Worm (Caenorhabditis elegans): Measurements from ENCODE around the gene W01D2.6.

DNA sequence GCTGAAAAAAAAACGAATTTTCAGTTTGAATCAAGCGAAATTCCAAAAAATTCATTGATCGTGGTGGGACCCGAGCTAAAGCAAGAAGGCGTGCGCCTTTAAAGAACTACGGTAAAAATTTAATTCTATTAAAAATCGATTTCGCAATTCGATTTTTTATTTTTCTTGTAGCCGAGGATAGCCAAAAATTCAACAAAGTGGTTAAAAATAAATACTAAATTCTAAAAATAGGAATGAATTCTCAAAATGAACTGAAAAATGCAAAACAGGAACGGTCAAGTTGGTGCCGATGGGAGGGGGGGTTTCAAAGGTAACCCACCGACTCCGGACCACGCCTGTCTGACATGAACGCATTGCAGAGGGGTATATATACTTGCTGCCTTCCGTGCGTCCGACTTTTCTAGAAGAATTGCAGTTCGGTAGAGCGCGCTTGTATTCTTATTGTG is 7.7 kb upstream of the W01D2.6 start:
- peak; percentile 97 for TF ChIP-seq snpc-4 (tag; optimal IDR thresholded peaks at IDR 0.05)
- no peak for TF ChIP-seq ztf-11 (tag; optimal IDR thresholded peaks at IDR 0.05)
- TF ChIP-seq lin-13 (GFP tag; optimal IDR thresholded peaks at IDR 0.05) = peak; percentile 33
- TF ChIP-seq zag-1 (tag; optimal IDR thresholded peaks at IDR 0.05) = no peak
- no peak for TF ChIP-seq Y55F3AM.14 (GFP tag; optimal IDR thresholded peaks at IDR 0.05)
- no peak for TF ChIP-seq R02D3.7 (tag; optimal IDR thresholded peaks at IDR 0.05)
- no peak for TF ChIP-seq nhr-237 (tag; optimal IDR thresholded peaks at IDR 0.05)
- no peak for TF ChIP-seq nhr-11 (tag; optimal IDR thresholded peaks at IDR 0.05)
- TF ChIP-seq nhr-10 (tag; optimal IDR thresholded peaks at IDR 0.05) = no peak
- TF ChIP-seq elt-3 (tag; optimal IDR thresholded peaks at IDR 0.05) = no peak

All from whole organism, L2 larva.